Fruit fly (Drosophila melanogaster) whole organism, embryonic: ENCODE measurements around the gene CG12096.

Experiments used
- Ada2b ChIP-seq: fragments of 200-800 bp; sonication (Bioruptor generic); IDR thresholded peaks from 2 replicates; pipeline ENCODE4 v1.3.6; 2022; ENCODE audit warnings: missing biosample characterization, missing genetic modification characterization
- Aef1 ChIP-seq: fragments of 200-800 bp; sonication (Bioruptor generic); IDR thresholded peaks from 3 replicates; pipeline ENCODE4 v1.3.6; 2022; ENCODE audit warnings: missing biosample characterization, missing genetic modification characterization
- BEAF-32 ChIP-seq: fragments of 200-800 bp; sonication (Bioruptor generic); optimal IDR thresholded peaks from 3 replicates; lab custom pipeline; 2017; ENCODE audit warnings: missing biosample characterization, missing genetic modification characterization, mild to moderate bottlenecking, moderate library complexity, missing genetic modification reagents
- Bteb2 ChIP-seq: fragments of 200-800 bp; sonication (Bioruptor generic); optimal IDR thresholded peaks from 2 replicates; lab custom pipeline; 2016; ENCODE audit warnings: missing biosample characterization, missing genetic modification characterization
- CG10147 ChIP-seq: fragments of 200-800 bp; sonication (Bioruptor generic); optimal IDR thresholded peaks from 2 replicates; lab custom pipeline; 2019; ENCODE audit warnings: missing biosample characterization, mild to moderate bottlenecking, missing genetic modification characterization, moderate library complexity
- CG10462 ChIP-seq: fragments of 200-800 bp; sonication (Bioruptor generic); optimal IDR thresholded peaks from 2 replicates; lab custom pipeline; 2016; ENCODE audit warnings: missing biosample characterization, missing genetic modification characterization
- CG12942 ChIP-seq: fragments of 200-800 bp; sonication (Bioruptor generic); optimal IDR thresholded peaks from 3 replicates; lab custom pipeline; 2016; ENCODE audit warnings: missing biosample characterization, missing genetic modification characterization
- CG13894 ChIP-seq: fragments of 200-800 bp; sonication (Bioruptor generic); optimal IDR thresholded peaks from 3 replicates; lab custom pipeline; 2018; ENCODE audit warnings: missing biosample characterization, mild to moderate bottlenecking, missing genetic modification characterization, moderate library complexity
- CG17186 ChIP-seq: fragments of 200-800 bp; sonication (Bioruptor generic); optimal IDR thresholded peaks from 3 replicates; lab custom pipeline; 2017; ENCODE audit warnings: missing biosample characterization, missing genetic modification reagents, missing genetic modification characterization
- CG18011 ChIP-seq: fragments of 200-800 bp; sonication (Bioruptor generic); optimal IDR thresholded peaks from 2 replicates; lab custom pipeline; 2017; ENCODE audit warnings: missing biosample characterization, missing genetic modification characterization, mild to moderate bottlenecking, moderate library complexity, missing genotype
- CG18764 ChIP-seq: fragments of 200-800 bp; sonication (Bioruptor generic); optimal IDR thresholded peaks from 3 replicates; lab custom pipeline; 2016; ENCODE audit warnings: missing biosample characterization, missing genetic modification characterization
- CG31224 ChIP-seq: fragments of 200-800 bp; sonication (Bioruptor generic); IDR thresholded peaks from 2 replicates; pipeline ENCODE4 v1.3.6; 2022; ENCODE audit warnings: missing biosample characterization, missing genetic modification characterization
- CG6683 ChIP-seq: fragments of 200-800 bp; sonication (Bioruptor generic); optimal IDR thresholded peaks from 2 replicates; lab custom pipeline; 2017; ENCODE audit warnings: missing biosample characterization, mild to moderate bottlenecking, missing genetic modification characterization, missing genetic modification reagents
- CG7745 ChIP-seq: fragments of 200-800 bp; sonication (Bioruptor generic); optimal IDR thresholded peaks from 2 replicates; lab custom pipeline; 2018; ENCODE audit warnings: missing biosample characterization, mild to moderate bottlenecking, missing genetic modification characterization, moderate library complexity
- CG8944 ChIP-seq: fragments of 200-800 bp; sonication (Bioruptor generic); optimal IDR thresholded peaks from 3 replicates; lab custom pipeline; 2016; ENCODE audit warnings: missing biosample characterization, missing genetic modification characterization
- D19A ChIP-seq: fragments of 200-800 bp; optimal IDR thresholded peaks from 3 replicates; lab custom pipeline; 2019; ENCODE audit warnings: missing biosample characterization, mild to moderate bottlenecking, missing genetic modification characterization, moderate library complexity
- Dbx ChIP-seq: fragments of 200-800 bp; sonication (Bioruptor generic); IDR thresholded peaks from 3 replicates; pipeline ENCODE4 v1.3.6; 2022; ENCODE audit warnings: missing biosample characterization, missing genetic modification characterization
- Elba2 ChIP-seq: fragments of 200-800 bp; sonication (Bioruptor generic); optimal IDR thresholded peaks from 3 replicates; lab custom pipeline; 2016; ENCODE audit warnings: missing biosample characterization, missing genetic modification characterization
- Fer3 ChIP-seq: fragments of 200-800 bp; sonication (Bioruptor generic); optimal IDR thresholded peaks from 2 replicates; lab custom pipeline; 2018; ENCODE audit warnings: missing biosample characterization, mild to moderate bottlenecking, missing genetic modification characterization, moderate library complexity
- H15 ChIP-seq: fragments of 200-800 bp; sonication (Bioruptor generic); IDR thresholded peaks from 3 replicates; pipeline ENCODE4 v1.3.6; 2022; ENCODE audit warnings: missing biosample characterization, missing genetic modification characterization
- HLH54F ChIP-seq: fragments of 200-800 bp; sonication (Bioruptor generic); optimal IDR thresholded peaks from 3 replicates; lab custom pipeline; 2016; ENCODE audit warnings: missing biosample characterization, missing genetic modification characterization
- HmgD ChIP-seq: fragments of 200-800 bp; sonication (Bioruptor generic); optimal IDR thresholded peaks from 3 replicates; lab custom pipeline; 2016; ENCODE audit warnings: missing biosample characterization, missing genetic modification characterization
- Hmx ChIP-seq: fragments of 200-800 bp; sonication (Bioruptor generic); optimal IDR thresholded peaks from 2 replicates; lab custom pipeline; 2016; ENCODE audit warnings: missing biosample characterization, missing genetic modification characterization
- Hr51 ChIP-seq, 2 experiments: fragments of 200-800 bp; sonication (Bioruptor generic); optimal IDR thresholded peaks; 2 replicates in 1 of 2; 3 replicates in 1 of 2; lab custom pipeline; 2016 to 2018; ENCODE audit warnings: missing biosample characterization in 2 of 2, missing genetic modification characterization in 2 of 2, mild to moderate bottlenecking in 1 of 2, moderate library complexity in 1 of 2
- Lhr ChIP-seq: fragments of 200-800 bp; sonication (Bioruptor generic); optimal IDR thresholded peaks from 3 replicates; lab custom pipeline; 2017; ENCODE audit warnings: mild to moderate bottlenecking, missing biosample characterization, missing genetic modification reagents, missing genetic modification characterization
- PHDP ChIP-seq: fragments of 200-800 bp; sonication (Bioruptor generic); optimal IDR thresholded peaks from 3 replicates; lab custom pipeline; 2018; ENCODE audit warnings: missing biosample characterization, mild to moderate bottlenecking, missing genetic modification characterization, moderate library complexity
- Scr ChIP-seq: fragments of 200-800 bp; sonication (Bioruptor generic); IDR thresholded peaks from 2 replicates; pipeline ENCODE4 v1.3.6; 2022; ENCODE audit warnings: missing biosample characterization, missing genetic modification characterization; ENCODE audit not compliant: partially characterized antibody
- Six4 ChIP-seq: fragments of 200-800 bp; sonication (Bioruptor generic); optimal IDR thresholded peaks from 2 replicates; lab custom pipeline; 2016; ENCODE audit warnings: missing biosample characterization, missing genetic modification characterization
- Spps ChIP-seq: fragments of 200-800 bp; sonication (Bioruptor generic); optimal IDR thresholded peaks from 2 replicates; lab custom pipeline; 2018; ENCODE audit warnings: missing biosample characterization, mild to moderate bottlenecking, missing genetic modification characterization
- TFAM ChIP-seq: fragments of 200-800 bp; sonication (Bioruptor generic); optimal IDR thresholded peaks from 2 replicates; lab custom pipeline; 2017; ENCODE audit warnings: missing biosample characterization, missing genetic modification characterization, inconsistent platforms
- Xrp1 ChIP-seq: fragments of 200-800 bp; sonication (Bioruptor generic); IDR thresholded peaks from 2 replicates; pipeline ENCODE4 v1.3.6; 2022; ENCODE audit warnings: missing biosample characterization, missing genetic modification characterization
- bowl ChIP-seq: fragments of 200-800 bp; sonication (Bioruptor generic); IDR thresholded peaks from 2 replicates; pipeline ENCODE4 v1.3.6; 2022; ENCODE audit warnings: missing biosample characterization, missing genetic modification characterization
- crc ChIP-seq: fragments of 200-800 bp; sonication (Bioruptor generic); optimal IDR thresholded peaks from 2 replicates; lab custom pipeline; 2016; ENCODE audit warnings: missing biosample characterization, missing genetic modification characterization
- croc ChIP-seq: fragments of 200-800 bp; sonication (Bioruptor generic); conservative IDR thresholded peaks from 3 replicates; pipeline ENCODE4 v1.3.6; 2022; ENCODE audit warnings: missing biosample characterization, missing genetic modification characterization
- dimm ChIP-seq: fragments of 200-800 bp; sonication (Bioruptor generic); IDR thresholded peaks from 2 replicates; pipeline ENCODE4 v1.3.6; 2022; ENCODE audit warnings: missing biosample characterization, missing genetic modification characterization
- gro ChIP-seq: fragments of 200-800 bp; sonication (Bioruptor generic); optimal IDR thresholded peaks from 2 replicates; lab custom pipeline; 2016; ENCODE audit warnings: missing biosample characterization, missing genetic modification characterization
- hth ChIP-seq: fragments of >200 bp; optimal IDR thresholded peaks from 2 replicates; lab custom pipeline; 2017; ENCODE audit warnings: inconsistent platforms
- ind ChIP-seq: fragments of 200-800 bp; sonication (Bioruptor generic); optimal IDR thresholded peaks from 3 replicates; lab custom pipeline; 2016; ENCODE audit warnings: missing biosample characterization, missing genetic modification characterization
- lov ChIP-seq, 2 experiments: fragments of 200-800 bp in 1 of 2; fragments of >200 bp in 1 of 2; sonication (Bioruptor generic) in 1 of 2; IDR thresholded peaks in 1 of 2; optimal IDR thresholded peaks in 1 of 2; 2 replicates in 1 of 2; 3 replicates in 1 of 2; pipeline versions ENCODE4 v1.3.6 to Lab custom; 2017 to 2022; ENCODE audit warnings: missing biosample characterization in 1 of 2, missing genetic modification characterization in 1 of 2
- luna ChIP-seq: fragments of 200-800 bp; sonication (Bioruptor generic); optimal IDR thresholded peaks from 2 replicates; lab custom pipeline; 2016; ENCODE audit warnings: missing biosample characterization, missing genetic modification characterization
- nom ChIP-seq: fragments of 200-800 bp; sonication (Bioruptor generic); optimal IDR thresholded peaks from 2 replicates; lab custom pipeline; 2017; ENCODE audit warnings: missing biosample characterization, missing genetic modification characterization, mild to moderate bottlenecking, moderate library complexity, missing genetic modification reagents
- org-1 ChIP-seq: fragments of 200-800 bp; sonication (Bioruptor generic); optimal IDR thresholded peaks from 2 replicates; lab custom pipeline; 2017; ENCODE audit warnings: missing biosample characterization, missing genetic modification characterization
- run ChIP-seq: fragments of 200-800 bp; sonication (Bioruptor generic); optimal IDR thresholded peaks from 3 replicates; lab custom pipeline; 2018; ENCODE audit warnings: missing biosample characterization, mild to moderate bottlenecking, missing genetic modification characterization
- sc ChIP-seq, 3 experiments: fragments of >200 bp in 2 of 3; fragments of 200-800 bp in 1 of 3; sonication (Bioruptor generic) in 1 of 3; optimal IDR thresholded peaks; 2 replicates in 2 of 3; 3 replicates in 1 of 3; lab custom pipeline; 2017; ENCODE audit warnings: mild to moderate bottlenecking in 1 of 3, missing biosample characterization in 1 of 3, missing genetic modification characterization in 1 of 3, missing genetic modification reagents in 1 of 3
- ssp ChIP-seq: fragments of 200-800 bp; sonication (Bioruptor generic); IDR thresholded peaks from 2 replicates; pipeline ENCODE4 v1.3.6; 2022; ENCODE audit warnings: missing biosample characterization, missing genetic modification characterization
- stwl ChIP-seq: fragments of 200-800 bp; sonication (Bioruptor generic); optimal IDR thresholded peaks from 3 replicates; lab custom pipeline; 2018; ENCODE audit warnings: missing biosample characterization, mild to moderate bottlenecking, missing genetic modification characterization, moderate library complexity
- tin ChIP-seq: fragments of 200-800 bp; sonication (Bioruptor generic); optimal IDR thresholded peaks from 3 replicates; lab custom pipeline; 2016; ENCODE audit warnings: missing biosample characterization, missing genetic modification characterization
- trh ChIP-seq: fragments of 200-800 bp; sonication (Bioruptor generic); optimal IDR thresholded peaks from 2 replicates; lab custom pipeline; 2016; ENCODE audit warnings: missing biosample characterization, missing genetic modification characterization
- unc-4 ChIP-seq: fragments of 200-800 bp; sonication (Bioruptor generic); IDR thresholded peaks from 2 replicates; pipeline ENCODE4 v1.3.6; 2022; ENCODE audit warnings: missing biosample characterization, missing genetic modification characterization; ENCODE audit not compliant: partially characterized antibody
- vfl ChIP-seq: fragments of 200-800 bp; sonication (Bioruptor generic); optimal IDR thresholded peaks from 2 replicates; lab custom pipeline; 2016; ENCODE audit warnings: missing biosample characterization, missing genetic modification characterization

CG12096 gene

DNA sequence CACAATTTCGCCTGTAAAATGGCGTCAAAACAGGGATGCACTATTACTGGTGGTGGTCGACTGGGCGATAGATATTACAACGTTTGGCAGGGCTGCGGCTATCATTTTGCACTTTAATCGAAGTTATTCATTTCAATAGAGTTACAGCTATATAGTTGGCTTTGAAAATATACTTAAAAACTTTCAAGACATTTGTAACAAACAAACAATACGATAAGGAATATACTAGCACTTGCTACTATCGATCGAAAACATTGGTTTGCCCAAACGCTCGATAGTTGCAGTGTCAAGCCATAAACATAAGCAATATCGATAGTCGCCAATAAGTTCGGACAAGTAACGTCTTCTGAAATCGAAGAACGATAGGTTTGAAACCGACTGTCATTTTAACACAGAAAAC, at the start of gene CG12096, which contains the start of gene Bap60 (continued):
- peak; percentile 79 for TF ChIP-seq ind (GFP tag; lab: Kevin White, UChicago)
- peak; percentile 45; the same call in 2 of the 3 replicates for TF ChIP-seq croc (GFP tag; lab: Robert Waterston, UW)
- no peak for TF ChIP-seq bowl
- no peak for TF ChIP-seq sc (optimal IDR thresholded peaks at IDR 0.05; lab: Kevin White, UChicago)
- TF ChIP-seq sc (GFP tag; optimal IDR thresholded peaks at IDR 0.05; lab: Kevin White, UChicago), result no peak
- TF ChIP-seq H15 (GFP tag; lab: Robert Waterston, UW), result no peak
- peak; percentile 16 for TF ChIP-seq CG10462 (GFP tag; lab: Kevin White, UChicago)
- no peak for TF ChIP-seq TFAM (GFP tag; lab: Kevin White, UChicago)
- TF ChIP-seq Aef1 (GFP tag; lab: Robert Waterston, UW), result peak; percentile 66
- TF ChIP-seq crc (GFP tag; lab: Kevin White, UChicago), result peak; percentile 44
- no peak for TF ChIP-seq trh
- peak; percentile 75 to 76 for TF ChIP-seq Hr51 (GFP tag; optimal IDR thresholded peaks at IDR 0.05; lab: Kevin White, UChicago)
- TF ChIP-seq HLH54F, result peak; percentile 84
- TF ChIP-seq stwl (tag; lab: Kevin White, UChicago), result peak; percentile 84
- peak; percentile 27; the same call in 1 of the 2 replicates for TF ChIP-seq CG31224 (GFP tag; lab: Robert Waterston, UW)
- peak; percentile 48 for TF ChIP-seq Bteb2 (GFP tag; lab: Kevin White, UChicago)
- TF ChIP-seq PHDP (tag; lab: Kevin White, UChicago), result peak; percentile 69
- TF ChIP-seq CG18764 (GFP tag; lab: Kevin White, UChicago), result peak; percentile 46
- peak; percentile 47 for TF ChIP-seq Lhr (GFP tag; lab: Kevin White, UChicago)
- peak; percentile 68 for TF ChIP-seq CG18011
- peak; percentile 86 for TF ChIP-seq gro
- TF ChIP-seq CG13894 (tag; lab: Kevin White, UChicago), result peak; percentile 63
- TF ChIP-seq dimm (GFP tag; lab: Robert Waterston, UW), result no peak
- TF ChIP-seq CG6683 (GFP tag; lab: Kevin White, UChicago), result peak; percentile 20
- TF ChIP-seq nom (GFP tag; lab: Kevin White, UChicago), result no peak
- TF ChIP-seq unc-4 (GFP tag; lab: Robert Waterston, UW), result peak; percentile 95
- TF ChIP-seq Ada2b (GFP tag; lab: Robert Waterston, UW), result peak; percentile 50; the same call in 1 of the 2 replicates
- no peak for TF ChIP-seq lov (optimal IDR thresholded peaks at IDR 0.05; lab: Kevin White, UChicago)
- TF ChIP-seq lov (GFP tag; IDR thresholded peaks at IDR 0.05; lab: Robert Waterston, UW), result no peak
- TF ChIP-seq CG10147 (GFP tag; lab: Kevin White, UChicago), result peak; percentile 79
- TF ChIP-seq org-1, result peak; percentile 40
- peak; percentile 72 for TF ChIP-seq CG12942 (GFP tag; lab: Kevin White, UChicago)
- peak; percentile 23 for TF ChIP-seq Spps (tag; lab: Kevin White, UChicago)
- no peak for TF ChIP-seq Hmx (GFP tag; lab: Kevin White, UChicago)
- peak; percentile 68 for TF ChIP-seq CG17186 (GFP tag; lab: Kevin White, UChicago)
- no peak for TF ChIP-seq CG7745 (tag; lab: Kevin White, UChicago)
- peak; percentile 97 for TF ChIP-seq Scr (GFP tag; lab: Robert Waterston, UW)
- TF ChIP-seq run, result no peak
- peak; percentile 54 for TF ChIP-seq luna (GFP tag; lab: Kevin White, UChicago)
- TF ChIP-seq Xrp1 (GFP tag; lab: Robert Waterston, UW), result peak; percentile 47; the same call in 1 of the 2 replicates
- TF ChIP-seq Elba2, result peak; percentile 82
- TF ChIP-seq vfl, result peak; percentile 71
- TF ChIP-seq CG8944 (GFP tag; lab: Kevin White, UChicago), result peak; percentile 73
- TF ChIP-seq BEAF-32 (GFP tag; lab: Kevin White, UChicago), result peak; percentile 97
- no peak for TF ChIP-seq D19A (tag; lab: Kevin White, UChicago)
- peak; percentile 67 for TF ChIP-seq Fer3 (tag; lab: Kevin White, UChicago)
- no peak for TF ChIP-seq hth
- TF ChIP-seq HmgD (GFP tag; lab: Kevin White, UChicago), result peak; percentile 84
- TF ChIP-seq tin, result peak; percentile 64
- TF ChIP-seq Six4 (GFP tag; lab: Kevin White, UChicago), result peak; percentile 39
- peak; percentile 83 for TF ChIP-seq Dbx (GFP tag; lab: Robert Waterston, UW)
- TF ChIP-seq ssp (GFP tag; lab: Robert Waterston, UW), result peak; percentile 63
